Worm (Caenorhabditis elegans): ENCODE data around the gene F46B6.6.

F46B6.6 gene

DNA sequence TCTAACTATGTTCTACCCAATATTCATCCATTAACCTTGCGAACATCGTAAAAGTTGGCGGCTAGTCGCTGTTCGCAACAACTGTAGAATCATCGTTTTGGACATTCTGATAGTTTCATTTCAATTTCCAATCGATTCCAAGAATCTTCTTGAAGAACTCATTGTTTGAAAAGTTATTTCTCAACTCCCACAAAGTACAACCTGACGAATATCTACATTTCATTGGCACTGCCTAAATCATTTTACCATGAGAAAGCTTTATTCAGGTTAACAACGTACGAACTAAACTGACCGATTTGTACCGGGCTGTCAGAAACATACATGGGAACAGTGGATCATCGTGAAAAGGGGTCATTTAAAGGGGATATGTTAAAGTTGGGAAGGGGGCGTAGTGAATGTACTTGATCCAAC, at the start of gene F46B6.6:
Gene F46B6.6, minus strand, starts transcription at position 148 of the 411 bp plus-strand sequence.
- TF ChIP-seq ceh-30 (tag; optimal IDR thresholded peaks at IDR 0.05) = no peak
- no peak for TF ChIP-seq unc-3 (GFP tag; conservative IDR thresholded peaks at IDR 0.05)
- no peak for TF ChIP-seq unc-3 (tag; optimal IDR thresholded peaks at IDR 0.05)
- no peak for TF ChIP-seq ets-4 (tag; optimal IDR thresholded peaks at IDR 0.05)
- TF ChIP-seq ceh-24 (tag; optimal IDR thresholded peaks at IDR 0.05) = no peak
- TF ChIP-seq nhr-11 (tag; optimal IDR thresholded peaks at IDR 0.05) = no peak
- TF ChIP-seq madf-2 (tag; optimal IDR thresholded peaks at IDR 0.05) = no peak
- TF ChIP-seq ttx-3 (tag; optimal IDR thresholded peaks at IDR 0.05) = no peak
- no peak for TF ChIP-seq syd-9 (tag; optimal IDR thresholded peaks at IDR 0.05)

DNA sequence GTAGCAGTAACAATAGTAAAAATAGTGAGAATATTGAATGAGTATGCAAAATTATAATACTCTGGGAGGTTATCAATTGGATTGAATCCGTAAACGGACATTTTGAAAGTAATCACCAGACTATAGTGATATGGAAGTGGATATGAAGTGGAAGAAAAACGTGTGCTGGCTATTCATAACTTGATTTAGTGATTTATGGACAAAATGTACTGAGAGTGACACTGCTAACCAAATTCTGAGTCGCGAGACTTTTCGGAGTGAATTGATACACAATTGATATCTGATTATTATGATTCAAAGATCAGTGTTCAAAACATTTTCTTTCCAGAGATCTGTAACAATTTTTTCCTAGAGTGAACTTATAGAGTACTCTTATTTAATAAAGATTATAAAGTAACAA, 49.3 kb upstream of the F46B6.6 start, which contains the start of gene sru-38:
Gene sru-38, minus strand, starts transcription at position 101 of the 400 bp plus-strand sequence.
- no peak for TF ChIP-seq gmeb-2 (tag; optimal IDR thresholded peaks at IDR 0.05)
- no peak for TF ChIP-seq pros-1 (tag; optimal IDR thresholded peaks at IDR 0.05)
- TF ChIP-seq C08G9.2 (tag; optimal IDR thresholded peaks at IDR 0.05) = no peak
- TF ChIP-seq nfya-1 (tag; optimal IDR thresholded peaks at IDR 0.05) = no peak
- TF ChIP-seq fax-1 (tag; optimal IDR thresholded peaks at IDR 0.05) = no peak
- no peak for TF ChIP-seq rnt-1 (tag; optimal IDR thresholded peaks at IDR 0.05)
- no peak for TF ChIP-seq ceh-24 (tag; optimal IDR thresholded peaks at IDR 0.05)
- no peak for TF ChIP-seq ttx-3 (tag; optimal IDR thresholded peaks at IDR 0.05)
- TF ChIP-seq che-1 (tag; optimal IDR thresholded peaks at IDR 0.05) = no peak
- no peak for TF ChIP-seq pqm-1 (tag; optimal IDR thresholded peaks at IDR 0.05)
- no peak for TF ChIP-seq F13H6.1 (tag; optimal IDR thresholded peaks at IDR 0.05)
- TF ChIP-seq sdc-2 (tag; optimal IDR thresholded peaks at IDR 0.05) = no peak
- no peak for TF ChIP-seq syd-9 (tag; optimal IDR thresholded peaks at IDR 0.05)
- no peak for TF ChIP-seq C38D4.7 (GFP tag; optimal IDR thresholded peaks at IDR 0.05)
- TF ChIP-seq unc-42 (tag; optimal IDR thresholded peaks at IDR 0.05) = no peak
- no peak for TF ChIP-seq ceh-31 (tag; optimal IDR thresholded peaks at IDR 0.05)
- TF ChIP-seq pag-3 (tag; optimal IDR thresholded peaks at IDR 0.05; ENCODE audit: borderline replicate concordance) = no peak
- no peak for TF ChIP-seq dve-1 (tag; optimal IDR thresholded peaks at IDR 0.05)
- TF ChIP-seq madf-2 (tag; optimal IDR thresholded peaks at IDR 0.05) = no peak

DNA sequence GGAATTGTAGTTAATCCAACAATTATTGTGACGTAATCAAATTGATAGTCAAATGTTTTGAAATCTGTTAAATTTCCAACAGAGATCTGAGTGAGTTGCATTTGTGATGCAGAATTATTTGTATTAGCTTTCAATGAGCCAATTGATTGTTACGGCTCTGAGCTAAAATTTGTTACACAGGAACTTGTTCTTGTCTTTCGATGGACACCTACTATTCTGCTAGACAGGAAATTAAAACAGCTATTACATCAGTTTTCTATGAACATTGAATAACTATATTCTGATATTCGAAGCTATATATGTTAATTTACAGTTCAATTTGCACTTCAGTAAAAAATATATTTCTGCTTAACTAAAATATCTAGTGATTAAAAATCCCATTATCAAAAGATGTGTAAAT, 47.2 kb upstream of the F46B6.6 start, which contains the start of gene sru-40:
Gene sru-40, minus strand, starts transcription at position 101 of the 400 bp plus-strand sequence.
- TF ChIP-seq ceh-9 (tag; optimal IDR thresholded peaks at IDR 0.05) (no peak), unc-86 (tag; optimal IDR thresholded peaks at IDR 0.05) (no peak), ref-2 (tag; optimal IDR thresholded peaks at IDR 0.05) (no peak), eyg-1 (tag; optimal IDR thresholded peaks at IDR 0.05) (no peak), hlh-30 (tag; optimal IDR thresholded peaks at IDR 0.05; ENCODE audit: insufficient read depth) (no peak), ceh-18 (tag; optimal IDR thresholded peaks at IDR 0.05) (no peak), elt-4 (tag; optimal IDR thresholded peaks at IDR 0.05) (no peak), nhr-232 (tag; optimal IDR thresholded peaks at IDR 0.05) (no peak), npax-4 (tag; optimal IDR thresholded peaks at IDR 0.05) (no peak), pqm-1 (tag; optimal IDR thresholded peaks at IDR 0.05) (no peak)

DNA sequence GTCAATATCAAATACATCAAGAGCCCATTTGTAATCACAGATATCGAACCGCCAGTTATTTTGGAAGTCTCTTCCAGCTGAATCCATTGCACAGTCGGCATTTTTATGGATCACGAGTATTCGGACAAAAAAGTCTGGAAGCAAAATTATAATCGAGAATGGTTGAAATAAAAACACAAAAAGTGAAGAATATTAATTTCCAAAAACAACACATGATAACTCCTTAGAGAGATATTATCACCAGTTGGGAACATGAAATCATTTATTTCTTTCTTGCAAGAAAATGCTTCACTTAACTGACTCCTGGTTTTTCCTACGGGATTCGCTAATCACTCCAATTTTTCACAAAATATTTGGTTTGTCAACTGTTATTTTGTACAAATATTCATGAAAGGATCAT, 37.5 kb upstream of the F46B6.6 start, which contains the start of gene str-2:
Gene str-2, minus strand, starts transcription at position 101 of the 400 bp plus-strand sequence.
- TF ChIP-seq rnt-1 (tag; optimal IDR thresholded peaks at IDR 0.05) = no peak
- TF ChIP-seq elt-2 (tag; optimal IDR thresholded peaks at IDR 0.05) = no peak
- TF ChIP-seq hlh-13 (GFP tag; optimal IDR thresholded peaks at IDR 0.05) = no peak
- no peak for TF ChIP-seq unc-86 (tag; optimal IDR thresholded peaks at IDR 0.05)
- no peak for TF ChIP-seq fkh-10 (GFP tag; optimal IDR thresholded peaks at IDR 0.05)
- no peak for TF ChIP-seq odd-2 (tag; optimal IDR thresholded peaks at IDR 0.05)
- TF ChIP-seq pax-1 (tag; optimal IDR thresholded peaks at IDR 0.05) = no peak
- no peak for TF ChIP-seq tbx-7 (tag; optimal IDR thresholded peaks at IDR 0.05)
- no peak for TF ChIP-seq ceh-14 (tag; optimal IDR thresholded peaks at IDR 0.05)

Measured in whole organism, late embryonic.